Worm (Caenorhabditis elegans) whole organism, early embryonic: ENCODE measurements around the gene K08H2.7.

Source experiments
- B0310.2 ChIP-seq: sonication (generic microtip); optimal IDR thresholded peaks from 2 replicates; lab custom pipeline; 2016; ENCODE audit warnings: mild to moderate bottlenecking, missing genetic modification characterization, missing compliant biosample characterization
- F13C5.2 ChIP-seq: sonication (generic microtip); optimal IDR thresholded peaks from 2 replicates; lab custom pipeline; 2017; ENCODE audit warnings: mild to moderate bottlenecking, missing genetic modification characterization, inconsistent platforms, missing compliant biosample characterization
- aly-1 ChIP-seq: sonication (generic microtip); optimal IDR thresholded peaks from 2 replicates; lab custom pipeline; 2016; ENCODE audit warnings: missing genetic modification characterization, missing compliant biosample characterization
- ama-1 ChIP-seq: fragments of 150-350 bp; optimal IDR thresholded peaks from 2 replicates; lab custom pipeline; 2014
- ceh-13 ChIP-seq: fragments of 200-800 bp; sonication (Bioruptor generic); optimal IDR thresholded peaks from 2 replicates; lab custom pipeline; 2018; ENCODE audit warnings: mild to moderate bottlenecking, missing genetic modification characterization, missing compliant biosample characterization
- ceh-36 ChIP-seq: sonication (generic microtip); optimal IDR thresholded peaks from 2 replicates; lab custom pipeline; 2016; ENCODE audit warnings: missing genetic modification characterization, inconsistent platforms, missing compliant biosample characterization
- ets-7 ChIP-seq: sonication (generic microtip); optimal IDR thresholded peaks from 2 replicates; lab custom pipeline; 2016; ENCODE audit warnings: missing genotype, missing genetic modification characterization, missing compliant biosample characterization
- flt-1 ChIP-seq: fragments of 200-800 bp; sonication (Bioruptor generic); IDR thresholded peaks from 2 replicates; pipeline ENCODE4 v1.3.6; 2022; ENCODE audit warnings: missing genetic modification characterization, missing compliant biosample characterization
- hmbx-1 ChIP-seq: sonication (generic microtip); optimal IDR thresholded peaks from 2 replicates; lab custom pipeline; 2016; ENCODE audit warnings: mild to moderate bottlenecking, missing genetic modification characterization, missing compliant biosample characterization
- hmg-4 ChIP-seq: fragments of 200-800 bp; sonication (Bioruptor generic); optimal IDR thresholded peaks from 2 replicates; lab custom pipeline; 2018; ENCODE audit warnings: mild to moderate bottlenecking, missing genetic modification characterization, missing compliant biosample characterization
- hnd-1 ChIP-seq: sonication (generic microtip); optimal IDR thresholded peaks from 2 replicates; lab custom pipeline; 2016; ENCODE audit warnings: missing genetic modification characterization, missing compliant biosample characterization
- pes-1 ChIP-seq: fragments of 200-800 bp; sonication (Bioruptor generic); IDR thresholded peaks from 2 replicates; pipeline ENCODE4 v1.3.6; 2022; ENCODE audit warnings: missing genetic modification reagents, missing genetic modification characterization, missing compliant biosample characterization
- scrt-1 ChIP-seq: fragments of 200-800 bp; sonication (Bioruptor generic); IDR thresholded peaks from 2 replicates; pipeline ENCODE4 v1.3.6; 2022; ENCODE audit warnings: missing genetic modification characterization, missing compliant biosample characterization
- sea-1 ChIP-seq: fragments of 200-800 bp; sonication (Bioruptor generic); conservative IDR thresholded peaks from 2 replicates; pipeline ENCODE4 v1.3.6; 2022; ENCODE audit warnings: missing genetic modification characterization, missing compliant biosample characterization
- tbx-11 ChIP-seq: fragments of 200-800 bp; sonication (Bioruptor generic); IDR thresholded peaks from 2 replicates; pipeline ENCODE4 v1.3.6; 2022; ENCODE audit warnings: missing genetic modification characterization, missing compliant biosample characterization
- tbx-37 ChIP-seq: fragments of 200-800 bp; sonication (Bioruptor generic); conservative IDR thresholded peaks from 2 replicates; pipeline ENCODE4 v1.3.6; 2022; ENCODE audit warnings: missing genetic modification reagents, missing genetic modification characterization, missing compliant biosample characterization
- tra-4 ChIP-seq: sonication (generic microtip); optimal IDR thresholded peaks from 2 replicates; lab custom pipeline; 2017; ENCODE audit warnings: missing genetic modification characterization, missing compliant biosample characterization

K08H2.7 gene

DNA sequence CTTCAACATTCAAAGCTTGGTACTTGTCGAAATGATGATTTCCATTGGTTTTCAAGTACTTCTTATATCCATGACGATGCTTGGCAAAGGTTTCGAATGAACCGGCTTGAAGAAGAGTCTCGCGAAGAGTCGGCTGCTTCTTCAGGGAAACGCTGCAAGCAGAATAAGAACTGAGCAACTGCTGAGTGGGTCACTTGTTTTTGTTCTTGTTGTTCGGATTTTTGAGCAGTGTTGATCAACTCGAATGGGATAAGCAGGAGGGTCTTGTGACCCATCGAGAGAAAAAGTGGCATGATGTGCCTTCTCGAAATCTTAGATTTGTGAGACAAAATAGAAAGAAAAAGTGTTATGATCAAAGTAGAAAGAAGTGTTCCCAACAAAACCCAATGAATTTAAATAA, 27.6 kb downstream of the K08H2.7 start:
- TF ChIP-seq hmbx-1 (tag; lab: Kevin White, UChicago) (no peak), aly-1 (tag; lab: Kevin White, UChicago) (no peak), hnd-1 (tag; lab: Kevin White, UChicago) (no peak), tbx-11 (GFP tag; lab: Robert Waterston, UW) (no peak), tra-4 (tag; lab: Kevin White, UChicago) (no peak), tbx-37 (GFP tag; lab: Robert Waterston, UW) (no peak), flt-1 (GFP tag; lab: Robert Waterston, UW) (no peak), scrt-1 (GFP tag; lab: Robert Waterston, UW) (no peak), F13C5.2 (tag; lab: Kevin White, UChicago) (no peak), hmg-4 (no peak), B0310.2 (tag; lab: Kevin White, UChicago) (no peak), ama-1 (lab: Kevin White, UChicago) (no peak), pes-1 (GFP tag; lab: Robert Waterston, UW) (no peak), ceh-13 (no peak), ceh-36 (tag; lab: Kevin White, UChicago) (no peak), sea-1 (GFP tag; lab: Robert Waterston, UW) (no peak), ets-7 (tag; lab: Kevin White, UChicago) (no peak)

ce11 chrX:13217940-13218339, 30.3 kb downstream of the K08H2.7 start:
- no peak for TF ChIP-seq tbx-11 (GFP tag; lab: Robert Waterston, UW)
- no peak for TF ChIP-seq ama-1 (lab: Kevin White, UChicago)
- TF ChIP-seq hmg-4: no peak
- no peak for TF ChIP-seq pes-1 (GFP tag; lab: Robert Waterston, UW)
- TF ChIP-seq sea-1 (GFP tag; lab: Robert Waterston, UW): no peak
- TF ChIP-seq ceh-36 (tag; lab: Kevin White, UChicago): no peak
- no peak for TF ChIP-seq scrt-1 (GFP tag; lab: Robert Waterston, UW)
- TF ChIP-seq ets-7 (tag; lab: Kevin White, UChicago): no peak
- no peak for TF ChIP-seq tbx-37 (GFP tag; lab: Robert Waterston, UW)
- no peak for TF ChIP-seq flt-1 (GFP tag; lab: Robert Waterston, UW)

DNA sequence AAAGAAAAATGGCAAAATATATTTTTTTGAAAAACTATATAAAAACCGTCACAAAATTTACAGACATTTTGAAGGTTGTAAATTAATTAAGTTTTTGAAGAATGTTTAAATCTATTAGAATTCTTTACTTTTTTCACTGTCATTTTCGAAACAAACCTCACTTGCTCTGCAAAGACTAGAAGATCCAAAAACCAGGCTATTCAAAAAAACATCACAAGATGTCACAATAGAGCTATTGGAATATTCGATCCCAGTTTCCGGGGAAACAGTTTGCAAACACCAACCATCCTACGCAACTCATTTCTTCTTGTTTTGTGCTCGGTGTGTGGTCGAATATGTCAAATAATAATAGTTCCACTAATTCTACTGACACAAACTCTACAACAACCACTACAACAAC, 31.4 kb downstream of the K08H2.7 start, which contains the start of gene R12H7.4:
Gene R12H7.4 (plus strand): TSS at position 301 of the 400 bp plus-strand sequence.
- TF ChIP-seq aly-1 (tag; lab: Kevin White, UChicago) (no peak), ets-7 (tag; lab: Kevin White, UChicago) (no peak), F13C5.2 (tag; lab: Kevin White, UChicago) (no peak), flt-1 (GFP tag; lab: Robert Waterston, UW) (no peak), hnd-1 (tag; lab: Kevin White, UChicago) (no peak), ama-1 (lab: Kevin White, UChicago) (no peak)

- no peak for TF ChIP-seq pes-1 (GFP tag; lab: Robert Waterston, UW)
- no peak for TF ChIP-seq ama-1 (lab: Kevin White, UChicago)
- no peak for TF ChIP-seq hnd-1 (tag; lab: Kevin White, UChicago)
- TF ChIP-seq scrt-1 (GFP tag; lab: Robert Waterston, UW): no peak
- TF ChIP-seq ets-7 (tag; lab: Kevin White, UChicago): no peak
- TF ChIP-seq sea-1 (GFP tag; lab: Robert Waterston, UW): no peak
- TF ChIP-seq hmbx-1 (tag; lab: Kevin White, UChicago): no peak
These were observed 35.7 kb downstream of the K08H2.7 start for ce11 chrX:13212528-13212927.

- TF ChIP-seq tbx-37 (GFP tag; lab: Robert Waterston, UW): no peak
- TF ChIP-seq ceh-13: no peak
- no peak for TF ChIP-seq B0310.2 (tag; lab: Kevin White, UChicago)
- TF ChIP-seq F13C5.2 (tag; lab: Kevin White, UChicago): no peak
- TF ChIP-seq sea-1 (GFP tag; lab: Robert Waterston, UW): no peak
- TF ChIP-seq hmg-4: no peak
- no peak for TF ChIP-seq pes-1 (GFP tag; lab: Robert Waterston, UW)
- no peak for TF ChIP-seq ama-1 (lab: Kevin White, UChicago)
- TF ChIP-seq ceh-36 (tag; lab: Kevin White, UChicago): no peak
- TF ChIP-seq hnd-1 (tag; lab: Kevin White, UChicago): no peak
- TF ChIP-seq tra-4 (tag; lab: Kevin White, UChicago): no peak
- no peak for TF ChIP-seq tbx-11 (GFP tag; lab: Robert Waterston, UW)
- no peak for TF ChIP-seq hmbx-1 (tag; lab: Kevin White, UChicago)
- no peak for TF ChIP-seq flt-1 (GFP tag; lab: Robert Waterston, UW)
- no peak for TF ChIP-seq ets-7 (tag; lab: Kevin White, UChicago)
- TF ChIP-seq aly-1 (tag; lab: Kevin White, UChicago): no peak
- no peak for TF ChIP-seq scrt-1 (GFP tag; lab: Robert Waterston, UW)
These were observed 37.8 kb downstream of the K08H2.7 start for ce11 chrX:13210478-13210877.

ce11 chrX:13209026-13209425, 39.2 kb downstream of the K08H2.7 start:
- TF ChIP-seq ceh-13 (no peak), ama-1 (lab: Kevin White, UChicago) (no peak), hmbx-1 (tag; lab: Kevin White, UChicago) (no peak), ceh-36 (tag; lab: Kevin White, UChicago) (no peak), ets-7 (tag; lab: Kevin White, UChicago) (no peak), B0310.2 (tag; lab: Kevin White, UChicago) (no peak)

ce11 chrX:13206911-13207310, 41.3 kb downstream of the K08H2.7 start:
- no peak for TF ChIP-seq hmbx-1 (tag; lab: Kevin White, UChicago)
- no peak for TF ChIP-seq ets-7 (tag; lab: Kevin White, UChicago)
- TF ChIP-seq F13C5.2 (tag; lab: Kevin White, UChicago): no peak
- no peak for TF ChIP-seq hmg-4
- TF ChIP-seq tra-4 (tag; lab: Kevin White, UChicago): no peak
- TF ChIP-seq pes-1 (GFP tag; lab: Robert Waterston, UW): no peak
- no peak for TF ChIP-seq hnd-1 (tag; lab: Kevin White, UChicago)
- TF ChIP-seq ama-1 (lab: Kevin White, UChicago): no peak
- no peak for TF ChIP-seq ceh-36 (tag; lab: Kevin White, UChicago)
- no peak for TF ChIP-seq B0310.2 (tag; lab: Kevin White, UChicago)
- TF ChIP-seq ceh-13: no peak
